Worm (Caenorhabditis elegans) whole organism, L4 larva: Measurements from ENCODE around the gene vit-5.

Source experiments
- F26F4.8 ChIP-seq: fragments of 200-800 bp; sonication (Bioruptor generic); conservative IDR thresholded peaks from 2 replicates; pipeline ENCODE4 v1.3.6; 2022; ENCODE audit warnings: missing genetic modification characterization, missing compliant biosample characterization
- F44E2.7 ChIP-seq: fragments of 200-800 bp; sonication (Bioruptor generic); IDR thresholded peaks from 2 replicates; pipeline ENCODE4 v2.1.2; 2022; ENCODE audit warnings: missing genetic modification characterization, missing compliant biosample characterization
- R02D3.7 ChIP-seq: fragments of 150-350 bp; sonication (generic microtip); optimal IDR thresholded peaks from 3 replicates; lab custom pipeline; 2014; ENCODE audit warnings: missing biosample characterization, missing genetic modification characterization
- T20F7.1 ChIP-seq: fragments of 200-800 bp; sonication (Bioruptor generic); optimal IDR thresholded peaks from 2 replicates; lab custom pipeline; 2018; ENCODE audit warnings: mild to moderate bottlenecking, missing genetic modification characterization, missing compliant biosample characterization
- T26A8.4 ChIP-seq: fragments of 200-800 bp; sonication (Bioruptor generic); IDR thresholded peaks from 2 replicates; pipeline ENCODE4 v1.3.6; 2022; ENCODE audit warnings: missing genetic modification characterization, missing compliant biosample characterization
- Y75B8A.6 ChIP-seq: fragments of 200-800 bp; sonication (Bioruptor generic); IDR thresholded peaks from 2 replicates; pipeline ENCODE4 v1.3.6; 2022; ENCODE audit warnings: missing genetic modification reagents, missing genetic modification characterization, missing compliant biosample characterization
- aha-1 ChIP-seq: fragments of 150-350 bp; peaks from one replicate; lab custom pipeline; 2014; ENCODE audit warnings: missing biosample characterization, missing genetic modification characterization
- aly-2 ChIP-seq: sonication (generic microtip); optimal IDR thresholded peaks from 2 replicates; lab custom pipeline; 2018; ENCODE audit warnings: missing biosample characterization, missing genetic modification characterization
- attf-4 ChIP-seq: sonication (generic microtip); optimal IDR thresholded peaks from 3 replicates; lab custom pipeline; 2017; ENCODE audit warnings: missing biosample characterization, missing genetic modification characterization
- ceh-28 ChIP-seq: fragments of 150-350 bp; optimal IDR thresholded peaks from 2 replicates; lab custom pipeline; 2014; ENCODE audit warnings: missing biosample characterization, missing genetic modification reagents, missing genetic modification characterization
- ceh-44 ChIP-seq: fragments of 200-800 bp; sonication (Bioruptor generic); IDR thresholded peaks from 2 replicates; pipeline ENCODE4 v1.3.6; 2022; ENCODE audit warnings: missing genetic modification reagents, missing genetic modification characterization, missing compliant biosample characterization
- cey-2 ChIP-seq: sonication (generic microtip); optimal IDR thresholded peaks from 3 replicates; lab custom pipeline; 2017; ENCODE audit warnings: missing genetic modification characterization, mild to moderate bottlenecking, missing compliant biosample characterization, antibody characterized with exemption, borderline replicate concordance; ENCODE audit not compliant: insufficient read depth
- ctbp-1 ChIP-seq: fragments of 200-800 bp; sonication (Bioruptor generic); IDR thresholded peaks from 2 replicates; pipeline ENCODE4 v1.3.6; 2022; ENCODE audit warnings: missing genetic modification reagents, missing genetic modification characterization, missing compliant biosample characterization
- daf-19 ChIP-seq: fragments of 200-800 bp; sonication (Bioruptor generic); conservative IDR thresholded peaks from 2 replicates; pipeline ENCODE4 v1.3.6; 2022; ENCODE audit warnings: missing genetic modification characterization, missing compliant biosample characterization
- daf-8 ChIP-seq: fragments of 200-800 bp; sonication (Bioruptor generic); IDR thresholded peaks from 2 replicates; pipeline ENCODE4 v1.3.6; 2022; ENCODE audit warnings: missing genetic modification characterization, missing compliant biosample characterization
- dmd-8 ChIP-seq: fragments of 200-800 bp; sonication (Bioruptor generic); IDR thresholded peaks from 2 replicates; pipeline ENCODE4 v1.3.6; 2022; ENCODE audit warnings: missing genetic modification characterization, missing compliant biosample characterization
- dmd-9 ChIP-seq: fragments of 200-800 bp; sonication (Bioruptor generic); IDR thresholded peaks from 2 replicates; pipeline ENCODE4 v1.3.6; 2022; ENCODE audit warnings: missing genetic modification reagents, missing genetic modification characterization, missing compliant biosample characterization
- dve-1 ChIP-seq: sonication (generic microtip); optimal IDR thresholded peaks from 2 replicates; lab custom pipeline; 2017; ENCODE audit warnings: antibody characterized with exemption, mild to moderate bottlenecking, missing genetic modification characterization, missing compliant biosample characterization; ENCODE audit not compliant: insufficient read depth
- egl-43 ChIP-seq: fragments of 200-800 bp; sonication (Bioruptor generic); IDR thresholded peaks from 2 replicates; pipeline ENCODE4 v1.3.6; 2022; ENCODE audit warnings: missing genetic modification reagents, missing genetic modification characterization, missing compliant biosample characterization
- fos-1 ChIP-seq: fragments of 150-350 bp; optimal IDR thresholded peaks from 2 replicates; lab custom pipeline; 2014; ENCODE audit warnings: missing biosample characterization, missing genetic modification characterization
- hif-1 ChIP-seq, 2 experiments: sonication (generic microtip); optimal IDR thresholded peaks; 2 replicates each; lab custom pipeline; 2016 to 2017; ENCODE audit warnings: missing compliant biosample characterization in 2 of 2, missing genetic modification characterization in 2 of 2, missing genetic modification reagents in 2 of 2, missing genotype in 2 of 2, mild to moderate bottlenecking in 1 of 2
- hlh-30 ChIP-seq: sonication (generic microtip); optimal IDR thresholded peaks from 2 replicates; lab custom pipeline; 2017; ENCODE audit warnings: antibody characterized with exemption, mild to moderate bottlenecking, missing genetic modification characterization, missing compliant biosample characterization; ENCODE audit not compliant: insufficient read depth
- jun-1 ChIP-seq: fragments of 150-350 bp; optimal IDR thresholded peaks from 2 replicates; lab custom pipeline; 2014; ENCODE audit warnings: missing biosample characterization, missing genetic modification reagents, missing genetic modification characterization
- lin-15B ChIP-seq: fragments of 150-350 bp; sonication (generic microtip); optimal IDR thresholded peaks from 3 replicates; lab custom pipeline; 2014; ENCODE audit warnings: missing biosample characterization, missing genetic modification characterization
- lin-39 ChIP-seq: fragments of 150-350 bp; optimal IDR thresholded peaks from 2 replicates; lab custom pipeline; 2014; ENCODE audit warnings: missing biosample characterization, missing genetic modification reagents, missing genetic modification characterization
- lsy-2 ChIP-seq, 2 experiments: fragments of 150-350 bp in 1 of 2; sonication (generic microtip) in 1 of 2; optimal IDR thresholded peaks; 2 replicates each; lab custom pipeline; 2014 to 2017; ENCODE audit warnings: missing biosample characterization in 2 of 2, missing genetic modification characterization in 2 of 2
- mdl-1 ChIP-seq, 2 experiments: fragments of 150-350 bp in 1 of 2; sonication (generic microtip) in 1 of 2; optimal IDR thresholded peaks; 2 replicates each; lab custom pipeline; 2014 to 2017; ENCODE audit warnings: missing biosample characterization in 2 of 2, missing genetic modification characterization in 2 of 2
- mes-2 ChIP-seq: sonication (generic microtip); optimal IDR thresholded peaks from 2 replicates; lab custom pipeline; 2016; ENCODE audit warnings: missing genotype, mild to moderate bottlenecking, missing genetic modification characterization, missing compliant biosample characterization; ENCODE audit not compliant: poor library complexity, severe bottlenecking
- nhr-102 ChIP-seq: sonication (generic microtip); optimal IDR thresholded peaks from 2 replicates; lab custom pipeline; 2016; ENCODE audit warnings: mild to moderate bottlenecking, missing genetic modification characterization, moderate library complexity, missing compliant biosample characterization
- nhr-11 ChIP-seq: fragments of 150-350 bp; optimal IDR thresholded peaks from 2 replicates; lab custom pipeline; 2014; ENCODE audit warnings: missing biosample characterization, missing genetic modification characterization
- nhr-28 ChIP-seq: fragments of 150-350 bp; optimal IDR thresholded peaks from 2 replicates; lab custom pipeline; 2014; ENCODE audit warnings: missing biosample characterization, missing genetic modification characterization
- nhr-41 ChIP-seq: fragments of 200-800 bp; sonication (Bioruptor generic); IDR thresholded peaks from 2 replicates; pipeline ENCODE4 v1.3.6; 2022; ENCODE audit warnings: missing genetic modification reagents, missing genetic modification characterization, missing compliant biosample characterization
- nhr-48 ChIP-seq: sonication (generic microtip); optimal IDR thresholded peaks from 2 replicates; lab custom pipeline; 2016; ENCODE audit warnings: mild to moderate bottlenecking, missing genetic modification characterization, missing compliant biosample characterization
- nhr-76 ChIP-seq: fragments of 150-350 bp; optimal IDR thresholded peaks from 2 replicates; lab custom pipeline; 2014; ENCODE audit warnings: missing biosample characterization, missing genetic modification characterization
- rbr-2 ChIP-seq: sonication (generic microtip); optimal IDR thresholded peaks from 2 replicates; lab custom pipeline; 2016; ENCODE audit warnings: missing genotype, missing genetic modification characterization, missing compliant biosample characterization
- saeg-2 ChIP-seq: fragments of 200-800 bp; sonication (Bioruptor generic); IDR thresholded peaks from 2 replicates; pipeline ENCODE4 v1.3.6; 2022; ENCODE audit warnings: missing genetic modification reagents, missing genetic modification characterization, missing compliant biosample characterization
- sdz-12 ChIP-seq: fragments of 200-800 bp; sonication (Bioruptor generic); optimal IDR thresholded peaks from 2 replicates; lab custom pipeline; 2018; ENCODE audit warnings: mild to moderate bottlenecking, missing genetic modification characterization, missing compliant biosample characterization
- tra-1 ChIP-seq: fragments of 200-800 bp; sonication (Bioruptor generic); IDR thresholded peaks from 2 replicates; pipeline ENCODE4 v1.3.6; 2022; ENCODE audit warnings: missing genetic modification reagents, missing genetic modification characterization, missing compliant biosample characterization
- unc-62 ChIP-seq, 3 experiments: fragments of 150-350 bp in 1 of 3; sonication (generic microtip); optimal IDR thresholded peaks in 2 of 3; peaks in 1 of 3; 1 replicate in 1 of 3; 2 replicates in 2 of 3; lab custom pipeline; 2014 to 2017; ENCODE audit warnings: missing biosample characterization in 3 of 3, missing genetic modification characterization in 3 of 3, missing genetic modification reagents in 3 of 3, missing genotype in 1 of 3
- vab-7 ChIP-seq: fragments of 200-800 bp; sonication (Bioruptor generic); IDR thresholded peaks from 2 replicates; pipeline ENCODE4 v1.3.6; 2022; ENCODE audit warnings: missing genetic modification reagents, missing genetic modification characterization, missing compliant biosample characterization

vit-5 gene

DNA sequence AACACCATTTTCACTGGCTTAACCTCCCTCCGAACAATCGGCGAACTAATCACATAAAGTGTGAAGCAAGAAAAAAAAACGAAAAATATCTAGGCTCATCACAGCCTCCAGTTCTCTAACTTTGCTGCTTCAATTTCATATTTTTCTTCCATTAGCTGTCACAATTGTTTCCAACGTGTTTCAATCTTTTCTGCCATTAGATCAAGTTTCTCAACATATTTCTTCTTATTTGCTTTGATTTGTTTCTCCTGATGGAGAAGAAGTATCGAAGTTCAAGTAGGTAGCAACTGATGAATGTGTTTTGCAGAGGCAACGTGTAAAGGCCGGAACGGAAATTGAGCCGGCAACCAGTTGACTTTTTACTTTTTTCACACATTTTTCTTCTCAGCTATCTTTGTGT, 23.1 kb upstream of the vit-5 start, which contains the start of gene ZK563.7:
ZK563.7 (plus strand) TSS at position 301 of the 400 bp plus-strand sequence.
- no peak for TF ChIP-seq dmd-9 (GFP tag; lab: Robert Waterston, UW)

DNA sequence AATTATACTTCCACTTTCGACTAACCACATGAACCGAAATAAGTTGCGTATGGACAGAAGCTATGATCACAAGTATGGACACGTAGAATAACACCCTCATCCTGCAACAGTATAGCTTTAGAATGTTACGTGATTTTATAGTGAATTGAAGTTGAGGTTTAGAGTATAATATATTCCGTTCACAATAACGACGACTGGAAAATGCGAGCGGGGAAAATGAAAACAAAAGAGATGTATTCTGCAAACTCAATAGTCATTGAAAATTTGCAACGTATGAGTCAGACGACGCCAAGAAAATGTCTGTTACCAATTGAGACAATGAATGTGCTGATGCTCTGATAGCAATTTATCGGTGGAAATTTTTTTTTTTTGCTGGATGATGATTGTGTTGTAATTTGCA, 17.9 kb upstream of the vit-5 start, which contains the start of gene acp-1:
acp-1 (minus strand) TSS at position 101 of the 400 bp plus-strand sequence.
- no peak for TF ChIP-seq nhr-11
- peak in 1 of 2 experiments; percentile 43 for TF ChIP-seq unc-62 (GFP tag; optimal IDR thresholded peaks at IDR 0.05 in 1 of 2; lab: Kevin White, UChicago)
- TF ChIP-seq unc-62 (tag; optimal IDR thresholded peaks at IDR 0.05; lab: Kevin White, UChicago): no peak
- TF ChIP-seq jun-1: no peak
- TF ChIP-seq, all 104 proteins: peak for 1

DNA sequence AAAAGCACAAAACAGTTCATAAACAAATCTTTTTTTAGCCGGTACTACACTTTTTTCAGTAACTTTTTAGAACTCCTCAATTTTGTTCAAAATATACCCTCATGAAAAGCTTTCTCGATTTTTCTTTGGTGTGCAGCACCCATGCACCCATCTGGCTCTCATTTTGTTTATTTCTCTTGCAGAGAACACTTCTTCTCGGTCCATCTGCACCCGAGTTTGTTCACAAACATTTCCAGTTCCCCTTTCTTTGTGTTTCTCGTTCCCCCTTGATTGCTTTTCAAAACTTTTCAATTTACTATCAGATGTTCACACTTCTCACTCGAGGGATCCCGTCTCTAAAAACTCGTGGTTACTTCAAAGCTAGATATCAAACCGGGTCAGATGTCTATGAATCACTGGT, 9.7 kb upstream of the vit-5 start, which contains the start of gene slcf-2:
slcf-2 (plus strand) TSS at position 301 of the 400 bp plus-strand sequence.
- TF ChIP-seq dmd-9 (GFP tag; lab: Robert Waterston, UW) (no peak), ctbp-1 (GFP tag; lab: Robert Waterston, UW) (no peak), mdl-1 (tag; optimal IDR thresholded peaks at IDR 0.05; lab: Kevin White, UChicago) (no peak), nhr-41 (GFP tag; lab: Robert Waterston, UW) (no peak), attf-4 (tag; lab: Kevin White, UChicago) (no peak), tra-1 (GFP tag; lab: Robert Waterston, UW) (no peak), nhr-76 (tag; lab: Kevin White, UChicago) (no peak), nhr-102 (tag; lab: Kevin White, UChicago) (no peak), T20F7.1 (GFP tag; lab: Kevin White, UChicago) (no peak), daf-8 (GFP tag; lab: Robert Waterston, UW) (no peak), F44E2.7 (GFP tag; lab: Robert Waterston, UW) (no peak)

DNA sequence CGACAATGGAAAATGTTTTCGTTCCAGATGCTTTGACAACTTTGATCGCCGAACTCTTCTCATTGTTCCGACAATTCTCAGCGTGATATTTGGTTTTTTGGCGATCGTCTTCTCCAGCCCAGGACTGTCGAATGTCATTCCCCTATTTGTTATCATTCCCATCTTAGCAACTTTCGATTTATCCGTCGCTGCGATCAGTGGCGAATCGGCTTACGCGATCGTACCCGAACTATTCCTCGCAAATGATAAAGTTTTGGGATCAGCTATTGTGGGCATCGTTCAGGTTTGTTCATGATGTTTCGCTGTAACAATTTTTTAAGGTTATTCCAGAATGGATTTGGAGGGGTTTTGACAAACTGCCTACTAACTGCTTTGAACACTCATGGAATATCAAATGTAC, 6.5 kb upstream of the vit-5 start:
- peak; percentile 29 for TF ChIP-seq aha-1
- no peak for TF ChIP-seq egl-43

DNA sequence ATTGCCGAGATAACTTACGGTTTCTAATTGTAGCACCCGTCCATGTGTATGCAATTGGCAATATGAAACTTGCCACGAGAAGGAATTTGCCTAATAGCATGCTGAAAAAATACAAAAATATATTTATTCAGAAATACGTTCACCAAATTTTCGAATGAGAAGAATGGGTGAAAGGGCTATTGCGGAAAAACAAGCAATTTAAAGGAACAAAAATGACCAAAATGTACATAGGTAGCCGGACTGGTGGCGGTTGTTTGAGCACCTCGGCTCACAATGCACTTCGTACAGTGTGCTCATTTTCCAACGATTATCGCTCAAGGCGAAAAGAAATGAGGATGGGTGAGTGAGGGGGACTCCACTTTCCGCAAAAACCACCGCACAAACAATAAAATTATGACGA, 3.4 kb upstream of the vit-5 start, which contains the start of gene cht-1:
cht-1 (minus strand) TSS at position 101 of the 400 bp plus-strand sequence.
- no peak for TF ChIP-seq nhr-28 (tag; lab: Kevin White, UChicago)
- TF ChIP-seq ceh-44 (GFP tag; lab: Robert Waterston, UW): no peak
- TF ChIP-seq nhr-48 (tag; lab: Kevin White, UChicago): no peak
- no peak for TF ChIP-seq lsy-2 (tag; optimal IDR thresholded peaks at IDR 0.05; lab: Kevin White, UChicago)
- TF ChIP-seq lin-39 (tag; lab: Kevin White, UChicago): no peak
- no peak for TF ChIP-seq dmd-8 (GFP tag; lab: Robert Waterston, UW)
- no peak for TF ChIP-seq rbr-2 (tag; lab: Kevin White, UChicago)
- TF ChIP-seq saeg-2: no peak
- no peak for TF ChIP-seq dve-1 (tag; lab: Kevin White, UChicago)
- TF ChIP-seq R02D3.7: no peak
- TF ChIP-seq ceh-28 (tag; lab: Kevin White, UChicago): no peak
- no peak for TF ChIP-seq F26F4.8 (GFP tag; lab: Robert Waterston, UW)

DNA sequence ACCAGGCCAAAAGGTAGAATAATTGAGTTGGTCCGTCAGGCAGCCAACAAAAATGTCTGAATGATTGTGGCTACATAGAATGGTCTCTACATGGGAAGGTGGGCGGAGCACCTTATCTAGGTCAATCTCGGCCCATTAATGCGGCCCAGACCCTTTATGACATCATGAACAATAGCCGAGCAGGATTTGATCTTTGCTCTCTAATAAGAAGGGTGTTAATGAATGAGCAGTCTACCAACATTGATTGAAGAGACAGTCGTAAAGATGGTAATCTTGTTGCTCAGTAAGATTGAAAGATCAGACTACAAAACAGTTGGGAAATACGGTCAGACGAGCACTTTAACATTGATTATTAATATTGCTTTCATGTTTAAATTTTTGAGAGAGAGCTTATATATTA, 2.9 kb upstream of the vit-5 start:
- TF ChIP-seq fos-1: no peak
- TF ChIP-seq hlh-30 (tag; lab: Kevin White, UChicago): no peak
- no peak for TF ChIP-seq T26A8.4 (GFP tag; lab: Robert Waterston, UW)
- TF ChIP-seq vab-7 (GFP tag; lab: Robert Waterston, UW): no peak
- no peak for TF ChIP-seq Y75B8A.6 (GFP tag; lab: Robert Waterston, UW)
- no peak for TF ChIP-seq cey-2 (tag; lab: Kevin White, UChicago)
- TF ChIP-seq mes-2 (tag; lab: Kevin White, UChicago): no peak
- no peak for TF ChIP-seq lin-15B (tag; lab: Kevin White, UChicago)
- no peak for TF ChIP-seq hif-1 (tag; optimal IDR thresholded peaks at IDR 0.05; lab: Kevin White, UChicago)
- TF ChIP-seq daf-19 (GFP tag; lab: Robert Waterston, UW): no peak
- TF ChIP-seq aly-2 (tag; lab: Kevin White, UChicago): no peak
- TF ChIP-seq sdz-12 (GFP tag; lab: Kevin White, UChicago): no peak
- TF ChIP-seq, all 104 proteins: peak for 0
